Fruit fly (Drosophila melanogaster): ENCODE results near the gene sowah.

sowah gene

DNA sequence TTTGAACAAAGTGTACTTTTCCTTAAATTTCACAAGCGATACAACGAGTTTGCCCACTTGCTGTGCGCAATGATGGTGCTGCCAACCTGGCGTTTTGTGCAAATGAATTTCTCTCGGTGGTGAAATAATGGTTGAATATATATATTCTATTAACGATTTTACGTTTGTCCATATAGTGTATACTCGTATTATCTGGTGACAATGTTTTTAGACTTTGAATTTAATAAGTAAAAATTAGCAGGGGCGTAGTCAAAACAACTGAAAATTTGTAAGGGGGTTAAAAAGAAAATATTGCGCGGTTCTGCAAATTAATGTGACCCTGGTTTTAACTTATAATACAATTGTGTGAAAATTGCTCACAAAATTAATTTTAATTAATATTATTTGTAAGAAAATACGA is 48.4 kb downstream of the sowah start, which contains the start of the genes ver and Gcn5 (continued):
- TF ChIP-seq Blimp-1 (GFP tag; optimal IDR thresholded peaks at IDR 0.05) (peak; percentile 89), dpn (GFP tag; optimal IDR thresholded peaks at IDR 0.05) (peak; percentile 85 to 90), CG12659 (GFP tag; optimal IDR thresholded peaks at IDR 0.05) (peak; percentile 95), zen (tag; optimal IDR thresholded peaks at IDR 0.05) (peak; percentile 89), CG9817 (tag; optimal IDR thresholded peaks at IDR 0.05) (peak; percentile 88), gsb (GFP tag; IDR thresholded peaks at IDR 0.05) (peak; percentile 88), CG6765 (GFP tag; optimal IDR thresholded peaks at IDR 0.05) (peak; percentile 74), CG12769 (tag; optimal IDR thresholded peaks at IDR 0.05) (peak; percentile 90), CG6813 (GFP tag; optimal IDR thresholded peaks at IDR 0.05) (peak; percentile 83), CG3847 (GFP tag; IDR thresholded peaks at IDR 0.05) (peak; percentile 91), az2 (GFP tag; optimal IDR thresholded peaks at IDR 0.05) (peak; percentile 92), jigr1 (GFP tag; IDR thresholded peaks at IDR 0.05) (peak; percentile 86), Trl (optimal IDR thresholded peaks at IDR 0.05) (no peak), Trl (GFP tag; optimal IDR thresholded peaks at IDR 0.05) (peak; percentile 86), CG10462 (GFP tag; optimal IDR thresholded peaks at IDR 0.05) (peak; percentile 82), Myb (GFP tag; optimal IDR thresholded peaks at IDR 0.05) (peak; percentile 56), Elba2 (GFP tag; optimal IDR thresholded peaks at IDR 0.05) (peak; percentile 21), NC2β (GFP tag; optimal IDR thresholded peaks at IDR 0.05) (peak; percentile 72), Meics (GFP tag; optimal IDR thresholded peaks at IDR 0.05) (peak; percentile 93), CG11560 (tag; IDR thresholded peaks at IDR 0.05) (peak; percentile 78; the same call in 2 of the 3 replicates), CG7271 (tag; optimal IDR thresholded peaks at IDR 0.05) (peak; percentile 70), Sin3A (optimal IDR thresholded peaks at IDR 0.05) (peak; percentile 31), CG13287 (GFP tag; IDR thresholded peaks at IDR 0.05; ENCODE audit: partially characterized antibody) (peak; percentile 44; the same call in 1 of the 2 replicates), mirr (GFP tag; optimal IDR thresholded peaks at IDR 0.05) (peak; percentile 77), Atf-2 (GFP tag; optimal IDR thresholded peaks at IDR 0.05) (peak; percentile 54), CG16815 (GFP tag; optimal IDR thresholded peaks at IDR 0.05) (peak; percentile 89), gce (GFP tag; IDR thresholded peaks at IDR 0.05) (peak; percentile 90), CG18619 (GFP tag; optimal IDR thresholded peaks at IDR 0.05) (peak; percentile 88), pnt (GFP tag; optimal IDR thresholded peaks at IDR 0.05) (peak; percentile 77), prd (optimal IDR thresholded peaks at IDR 0.05) (no peak), prd (GFP tag; IDR thresholded peaks at IDR 0.05) (peak; percentile 97), corto (GFP tag; optimal IDR thresholded peaks at IDR 0.05) (peak; percentile 89), HLHmδ (GFP tag; optimal IDR thresholded peaks at IDR 0.05) (no peak), stwl (tag; optimal IDR thresholded peaks at IDR 0.05) (peak; percentile 93), Ada2b (GFP tag; IDR thresholded peaks at IDR 0.05) (peak; percentile 92), CG9609 (GFP tag; optimal IDR thresholded peaks at IDR 0.05) (peak; percentile 80), Jarid2 (GFP tag; optimal IDR thresholded peaks at IDR 0.05) (peak; percentile 61), Bdp1 (GFP tag; optimal IDR thresholded peaks at IDR 0.05) (peak; percentile 78), Hey (tag; optimal IDR thresholded peaks at IDR 0.05) (peak; percentile 33), grau (tag; optimal IDR thresholded peaks at IDR 0.05) (peak; percentile 89), chm (GFP tag; IDR thresholded peaks at IDR 0.05) (peak; percentile 92), HLH3B (GFP tag; IDR thresholded peaks at IDR 0.05) (peak; percentile 92), CG9437 (GFP tag; optimal IDR thresholded peaks at IDR 0.05) (peak; percentile 86), Doc2 (GFP tag; IDR thresholded peaks at IDR 0.05) (peak; percentile 53; the same call in 1 of the 2 replicates), scrt (GFP tag; optimal IDR thresholded peaks at IDR 0.05) (peak; percentile 81), bab2 (GFP tag; optimal IDR thresholded peaks at IDR 0.05) (peak; percentile 90), chn (GFP tag; optimal IDR thresholded peaks at IDR 0.05) (peak; percentile 90), Six4 (GFP tag; optimal IDR thresholded peaks at IDR 0.05) (peak; percentile 81), CG6175 (GFP tag; IDR thresholded peaks at IDR 0.05) (peak; percentile 78), Adf1 (GFP tag; IDR thresholded peaks at IDR 0.05) (peak; percentile 68), CHES-1-like (GFP tag; optimal IDR thresholded peaks at IDR 0.05) (peak; percentile 64), CG11093 (GFP tag; IDR thresholded peaks at IDR 0.05) (peak; percentile 89)
